Worm (Caenorhabditis elegans): ENCODE measurements around the gene F41F3.8.

The F41F3.8 gene

DNA sequence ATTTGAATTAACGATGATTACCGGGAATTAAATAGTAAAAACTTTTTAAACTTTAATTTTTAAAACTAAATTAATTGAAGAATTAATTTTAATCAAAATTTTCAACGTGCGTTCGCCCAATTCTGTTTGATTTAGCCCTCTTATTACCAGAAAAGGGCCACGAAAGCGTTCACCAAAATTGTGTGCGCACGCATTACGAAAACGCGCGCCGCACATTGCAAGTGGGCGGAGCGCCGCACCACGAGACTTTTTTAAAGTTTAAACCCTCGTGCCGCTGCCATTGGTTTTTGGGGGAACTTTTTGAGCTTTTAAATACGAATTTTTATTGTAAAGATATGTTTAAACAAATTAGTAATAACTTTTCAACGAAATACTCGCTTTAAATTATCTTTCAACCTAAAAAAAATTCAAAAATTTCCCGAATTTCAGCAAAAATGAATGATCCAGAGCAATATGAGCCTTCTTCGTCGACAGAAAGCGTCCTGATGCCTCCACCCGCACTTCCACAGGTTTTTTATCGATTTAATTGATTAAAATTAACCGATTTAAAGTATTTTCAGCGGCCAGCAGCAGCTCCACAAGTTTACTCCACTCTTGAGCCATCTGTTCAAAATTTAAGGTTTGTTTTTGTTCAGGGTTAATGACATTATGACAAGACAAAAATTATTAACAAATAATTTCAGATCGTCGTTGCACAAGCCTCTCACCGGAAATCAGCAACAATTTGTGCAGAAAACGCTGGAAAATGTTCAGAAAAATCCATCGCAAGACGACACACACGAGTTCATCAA lies 38.2 kb downstream of the F41F3.8 start, which contains the start of gene taf-10:
TSS of gene taf-10 (plus strand) at position 424 of the 791 bp plus-strand sequence.
- TF ChIP-seq nhr-25 (tag; optimal IDR thresholded peaks at IDR 0.05) (peak; percentile 32), mdl-1 (tag; optimal IDR thresholded peaks at IDR 0.05) (peak; percentile 79), snpc-4 (tag; optimal IDR thresholded peaks at IDR 0.05) (no peak), peb-1 (tag; optimal IDR thresholded peaks at IDR 0.05) (no peak), dmd-4 (tag; optimal IDR thresholded peaks at IDR 0.05) (no peak), nhr-21 (tag; optimal IDR thresholded peaks at IDR 0.05) (peak; percentile 7), skn-1 (tag; optimal IDR thresholded peaks at IDR 0.05) (no peak), unc-62 (GFP tag; optimal IDR thresholded peaks at IDR 0.05) (no peak), ceh-82 (tag; optimal IDR thresholded peaks at IDR 0.05) (no peak), lin-11 (tag; optimal IDR thresholded peaks at IDR 0.05) (peak; percentile 38), fos-1 (tag; optimal IDR thresholded peaks at IDR 0.05) (no peak), C34F6.9 (tag; optimal IDR thresholded peaks at IDR 0.05) (peak; percentile 45), crh-2 (tag; optimal IDR thresholded peaks at IDR 0.05) (no peak), nhr-129 (tag; optimal IDR thresholded peaks at IDR 0.05) (peak; percentile 63), alr-1 (tag; optimal IDR thresholded peaks at IDR 0.05) (no peak), sma-3 (GFP tag; optimal IDR thresholded peaks at IDR 0.05) (peak; percentile 46), ceh-16 (tag; optimal IDR thresholded peaks at IDR 0.05) (no peak), lin-13 (GFP tag; optimal IDR thresholded peaks at IDR 0.05) (peak; percentile 42), mbf-1 (tag; optimal IDR thresholded peaks at IDR 0.05) (no peak), egl-27 (tag; optimal IDR thresholded peaks at IDR 0.05) (no peak), gmeb-1 (tag; optimal IDR thresholded peaks at IDR 0.05) (peak; percentile 66), mab-5 (tag; optimal IDR thresholded peaks at IDR 0.05) (peak; percentile 13), sma-9 (GFP tag; optimal IDR thresholded peaks at IDR 0.05) (peak; percentile 38), sma-9 (tag; optimal IDR thresholded peaks at IDR 0.05) (no peak), F13H6.1 (tag; optimal IDR thresholded peaks at IDR 0.05) (peak; percentile 5), lin-39 (tag; optimal IDR thresholded peaks at IDR 0.05) (no peak), ZK546.5 (tag; optimal IDR thresholded peaks at IDR 0.05) (no peak), ztf-4 (tag; optimal IDR thresholded peaks at IDR 0.05) (no peak), elt-1 (tag; optimal IDR thresholded peaks at IDR 0.05) (no peak), unc-39 (tag; optimal IDR thresholded peaks at IDR 0.05) (no peak), sem-4 (tag; optimal IDR thresholded peaks at IDR 0.05) (no peak), nhr-10 (tag; optimal IDR thresholded peaks at IDR 0.05) (no peak), lsy-2 (tag; optimal IDR thresholded peaks at IDR 0.05) (peak; percentile 5 to 48), Y55F3AM.14 (GFP tag; optimal IDR thresholded peaks at IDR 0.05) (peak; percentile 0), nhr-237 (tag; optimal IDR thresholded peaks at IDR 0.05) (no peak), R02D3.7 (tag; optimal IDR thresholded peaks at IDR 0.05) (no peak), blmp-1 (tag; optimal IDR thresholded peaks at IDR 0.05; ENCODE audit: insufficient read depth) (no peak), nhr-11 (tag; optimal IDR thresholded peaks at IDR 0.05) (no peak), nhr-12 (tag; optimal IDR thresholded peaks at IDR 0.05) (no peak), unc-55 (GFP tag; optimal IDR thresholded peaks at IDR 0.05) (peak; percentile 59)

DNA sequence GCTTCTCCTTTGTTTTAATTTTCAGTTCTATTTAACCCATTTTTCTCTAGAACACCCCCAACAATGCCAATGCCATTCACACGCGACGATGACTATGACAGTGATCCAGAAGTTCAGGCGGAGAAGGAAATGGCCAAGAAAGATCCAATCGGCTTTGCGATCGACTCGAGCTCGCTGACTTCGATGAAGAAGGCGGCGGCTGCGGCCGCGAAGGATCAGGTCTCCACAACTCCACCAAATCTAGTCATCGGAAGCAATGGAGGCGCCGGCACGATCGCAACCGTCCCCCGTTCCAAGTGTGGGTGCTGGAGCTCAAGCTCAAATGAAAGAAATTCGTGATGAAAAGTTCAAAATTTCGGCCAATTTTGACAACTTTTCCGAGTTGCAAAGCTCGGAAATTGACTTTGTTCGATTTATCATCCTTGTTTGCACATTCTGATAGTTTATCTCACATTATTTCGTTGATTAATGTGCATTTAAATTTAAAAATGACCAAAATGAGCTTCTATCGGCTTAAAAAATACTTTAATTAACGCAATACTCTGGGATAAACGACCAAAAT lies 39.4 kb downstream of the F41F3.8 start, which contains the start of gene K03B4.2:
TSS of gene K03B4.2 (plus strand) at position 51 of the 562 bp plus-strand sequence.
- no peak for TF ChIP-seq ceh-16 (tag; optimal IDR thresholded peaks at IDR 0.05)
- no peak for TF ChIP-seq lsy-2 (tag; optimal IDR thresholded peaks at IDR 0.05)
- TF ChIP-seq nhr-23 (tag; optimal IDR thresholded peaks at IDR 0.05): no peak
- no peak for TF ChIP-seq ztf-11 (tag; optimal IDR thresholded peaks at IDR 0.05)
- peak; percentile 33 for TF ChIP-seq Y55F3AM.14 (GFP tag; optimal IDR thresholded peaks at IDR 0.05)
- no peak for TF ChIP-seq lin-13 (GFP tag; optimal IDR thresholded peaks at IDR 0.05)
- TF ChIP-seq nhr-21 (tag; optimal IDR thresholded peaks at IDR 0.05): no peak
- no peak for TF ChIP-seq fos-1 (tag; optimal IDR thresholded peaks at IDR 0.05)
- no peak for TF ChIP-seq sma-9 (GFP tag; optimal IDR thresholded peaks at IDR 0.05)
- no peak for TF ChIP-seq sma-9 (tag; optimal IDR thresholded peaks at IDR 0.05)
- TF ChIP-seq ama-1 (optimal IDR thresholded peaks at IDR 0.05): peak; percentile 31
- no peak for TF ChIP-seq skn-1 (tag; optimal IDR thresholded peaks at IDR 0.05)
- TF ChIP-seq nhr-237 (tag; optimal IDR thresholded peaks at IDR 0.05): no peak
- no peak for TF ChIP-seq ceh-82 (tag; optimal IDR thresholded peaks at IDR 0.05)
- TF ChIP-seq lin-11 (tag; optimal IDR thresholded peaks at IDR 0.05): no peak
- peak; percentile 2 for TF ChIP-seq crh-2 (tag; optimal IDR thresholded peaks at IDR 0.05)
- no peak for TF ChIP-seq elt-3 (tag; optimal IDR thresholded peaks at IDR 0.05)
- TF ChIP-seq lin-39 (tag; optimal IDR thresholded peaks at IDR 0.05): no peak
- no peak for TF ChIP-seq mab-5 (tag; optimal IDR thresholded peaks at IDR 0.05)
- no peak for TF ChIP-seq unc-55 (GFP tag; optimal IDR thresholded peaks at IDR 0.05)
- no peak for TF ChIP-seq nhr-10 (tag; optimal IDR thresholded peaks at IDR 0.05)
